Fruit fly (Drosophila melanogaster) whole organism, embryonic: Measurements from ENCODE around the gene CG8236.

Experiments
- CG13894 ChIP-seq: fragments of 200-800 bp; sonication (Bioruptor generic); optimal IDR thresholded peaks from 3 replicates; lab custom pipeline; 2018; ENCODE audit warnings: missing biosample characterization, mild to moderate bottlenecking, missing genetic modification characterization, moderate library complexity
- CG14441 ChIP-seq: fragments of 200-800 bp; sonication (Bioruptor generic); IDR thresholded peaks from 2 replicates; pipeline ENCODE4 v1.3.6; 2022; ENCODE audit warnings: missing biosample characterization, missing genetic modification characterization
- CG15696 ChIP-seq: fragments of 200-800 bp; sonication (Bioruptor generic); optimal IDR thresholded peaks from 2 replicates; lab custom pipeline; 2019; ENCODE audit warnings: missing biosample characterization, mild to moderate bottlenecking, missing genetic modification characterization, moderate library complexity
- CG17612 ChIP-seq: fragments of 200-800 bp; sonication (Bioruptor generic); IDR thresholded peaks from 2 replicates; pipeline ENCODE4 v1.3.6; 2022; ENCODE audit warnings: missing biosample characterization, missing genetic modification characterization
- CG17829 ChIP-seq: fragments of 200-800 bp; optimal IDR thresholded peaks from 2 replicates; lab custom pipeline; 2019; ENCODE audit warnings: missing biosample characterization, mild to moderate bottlenecking, missing genetic modification characterization, moderate library complexity
- CG3065 ChIP-seq: fragments of 200-800 bp; sonication (Bioruptor generic); optimal IDR thresholded peaks from 2 replicates; lab custom pipeline; 2016; ENCODE audit warnings: missing biosample characterization, missing genetic modification characterization
- CG31441 ChIP-seq: fragments of 200-800 bp; sonication (Bioruptor generic); IDR thresholded peaks from 2 replicates; pipeline ENCODE4 v1.3.6; 2022; ENCODE audit warnings: missing biosample characterization, missing genetic modification characterization
- CG3281 ChIP-seq: fragments of 200-800 bp; sonication (Bioruptor generic); optimal IDR thresholded peaks from 3 replicates; lab custom pipeline; 2017; ENCODE audit warnings: missing biosample characterization, mild to moderate bottlenecking, missing genetic modification characterization
- CG3407 ChIP-seq: fragments of 200-800 bp; sonication (Bioruptor generic); optimal IDR thresholded peaks from 2 replicates; lab custom pipeline; 2018; ENCODE audit warnings: missing biosample characterization, mild to moderate bottlenecking, missing genetic modification characterization
- CG34224 ChIP-seq: fragments of 200-800 bp; sonication (Bioruptor generic); IDR thresholded peaks from 3 replicates; pipeline ENCODE4 v1.3.6; 2022; ENCODE audit warnings: missing biosample characterization, missing genetic modification characterization; ENCODE audit not compliant: partially characterized antibody
- CG34422 ChIP-seq: fragments of 200-800 bp; sonication (Bioruptor generic); IDR thresholded peaks from 3 replicates; pipeline ENCODE4 v1.3.6; 2022; ENCODE audit warnings: missing biosample characterization, missing genetic modification characterization
- CG4854 ChIP-seq: fragments of 200-800 bp; sonication (Bioruptor generic); optimal IDR thresholded peaks from 2 replicates; lab custom pipeline; 2016; ENCODE audit warnings: missing biosample characterization, missing genetic modification characterization, inconsistent platforms
- CG6254 ChIP-seq: fragments of 200-800 bp; sonication (Bioruptor generic); optimal IDR thresholded peaks from 3 replicates; lab custom pipeline; 2017; ENCODE audit warnings: mild to moderate bottlenecking, missing biosample characterization, missing genetic modification reagents, missing genetic modification characterization
- CG7839 ChIP-seq: fragments of 200-800 bp; sonication (Bioruptor generic); optimal IDR thresholded peaks from 3 replicates; lab custom pipeline; 2018; ENCODE audit warnings: missing biosample characterization, mild to moderate bottlenecking, missing genetic modification characterization, moderate library complexity
- CG8281 ChIP-seq: fragments of 200-800 bp; sonication (Bioruptor generic); optimal IDR thresholded peaks from 2 replicates; lab custom pipeline; 2018; ENCODE audit warnings: missing biosample characterization, mild to moderate bottlenecking, missing genetic modification characterization, moderate library complexity
- CG9609 ChIP-seq: fragments of 200-800 bp; sonication (Bioruptor generic); optimal IDR thresholded peaks from 3 replicates; lab custom pipeline; 2016; ENCODE audit warnings: missing biosample characterization, missing genetic modification characterization
- CG9727 ChIP-seq: fragments of 200-800 bp; sonication (Bioruptor generic); optimal IDR thresholded peaks from 3 replicates; lab custom pipeline; 2017; ENCODE audit warnings: missing biosample characterization, mild to moderate bottlenecking, missing genetic modification characterization
- D19B ChIP-seq: fragments of 200-800 bp; sonication (Bioruptor generic); optimal IDR thresholded peaks from 2 replicates; lab custom pipeline; 2017; ENCODE audit warnings: missing biosample characterization, mild to moderate bottlenecking, missing genetic modification characterization
- Dek ChIP-seq: fragments of 200-800 bp; sonication (Bioruptor generic); optimal IDR thresholded peaks from 3 replicates; lab custom pipeline; 2019; ENCODE audit warnings: missing biosample characterization, mild to moderate bottlenecking, missing genetic modification characterization, moderate library complexity
- Dll ChIP-seq: fragments of 200-800 bp; sonication (Bioruptor generic); IDR thresholded peaks from 4 replicates; pipeline ENCODE4 v1.3.6; 2022; ENCODE audit warnings: missing biosample characterization, missing genetic modification characterization; ENCODE audit not compliant: partially characterized antibody
- Hmx ChIP-seq: fragments of 200-800 bp; sonication (Bioruptor generic); optimal IDR thresholded peaks from 2 replicates; lab custom pipeline; 2016; ENCODE audit warnings: missing biosample characterization, missing genetic modification characterization
- Nf-YC ChIP-seq: fragments of 200-800 bp; optimal IDR thresholded peaks from 3 replicates; lab custom pipeline; 2019; ENCODE audit warnings: missing biosample characterization, mild to moderate bottlenecking, missing genetic modification characterization, moderate library complexity
- PHDP ChIP-seq: fragments of 200-800 bp; sonication (Bioruptor generic); optimal IDR thresholded peaks from 3 replicates; lab custom pipeline; 2018; ENCODE audit warnings: missing biosample characterization, mild to moderate bottlenecking, missing genetic modification characterization, moderate library complexity
- Pdp1 ChIP-seq, 2 experiments: fragments of 200-800 bp; sonication (Bioruptor generic); optimal IDR thresholded peaks; 3 replicates each; lab custom pipeline; 2016; ENCODE audit warnings: missing biosample characterization in 2 of 2, missing genetic modification characterization in 2 of 2, mild to moderate bottlenecking in 1 of 2, moderate library complexity in 1 of 2
- Ravus ChIP-seq: fragments of 200-800 bp; sonication (Bioruptor generic); IDR thresholded peaks from 2 replicates; pipeline ENCODE4 v1.3.6; 2022; ENCODE audit warnings: missing biosample characterization, missing genetic modification characterization
- Sry-δ ChIP-seq: fragments of 200-800 bp; sonication (Bioruptor generic); optimal IDR thresholded peaks from 2 replicates; lab custom pipeline; 2016; ENCODE audit warnings: missing biosample characterization, missing genetic modification characterization
- Ssrp ChIP-seq: fragments of 200-800 bp; sonication (Bioruptor generic); optimal IDR thresholded peaks from 2 replicates; lab custom pipeline; 2018; ENCODE audit warnings: missing biosample characterization, mild to moderate bottlenecking, missing genetic modification characterization, moderate library complexity
- ac ChIP-seq: fragments of 200-800 bp; sonication (Bioruptor generic); optimal IDR thresholded peaks from 3 replicates; lab custom pipeline; 2017; ENCODE audit warnings: missing biosample characterization, mild to moderate bottlenecking, missing genetic modification characterization
- ara ChIP-seq: fragments of 200-800 bp; sonication (Bioruptor generic); IDR thresholded peaks from 2 replicates; pipeline ENCODE4 v1.3.6; 2022; ENCODE audit warnings: missing biosample characterization, missing genetic modification characterization
- chn ChIP-seq: fragments of 200-800 bp; sonication (Bioruptor generic); optimal IDR thresholded peaks from 2 replicates; lab custom pipeline; 2016; ENCODE audit warnings: missing biosample characterization, missing genetic modification characterization
- dan ChIP-seq: fragments of 200-800 bp; sonication (Bioruptor generic); IDR thresholded peaks from 2 replicates; pipeline ENCODE4 v1.3.6; 2022; ENCODE audit warnings: missing biosample characterization, missing genetic modification characterization
- danr ChIP-seq: fragments of 200-800 bp; sonication (Bioruptor generic); IDR thresholded peaks from 2 replicates; pipeline ENCODE4 v1.3.6; 2022; ENCODE audit warnings: missing biosample characterization, missing genetic modification characterization
- hkb ChIP-seq, 2 experiments: fragments of 200-800 bp in 1 of 2; fragments of >200 bp in 1 of 2; sonication (Bioruptor generic) in 1 of 2; IDR thresholded peaks in 1 of 2; optimal IDR thresholded peaks in 1 of 2; 2 replicates each; pipeline versions ENCODE4 v1.3.6 to Lab custom; 2017 to 2022; ENCODE audit warnings: missing biosample characterization in 1 of 2, missing genetic modification characterization in 1 of 2
- kay ChIP-seq: fragments of 200-800 bp; sonication (Bioruptor generic); optimal IDR thresholded peaks from 2 replicates; lab custom pipeline; 2016; ENCODE audit warnings: missing biosample characterization, missing genetic modification characterization
- nau ChIP-seq: fragments of 200-800 bp; sonication (Bioruptor generic); optimal IDR thresholded peaks from 3 replicates; lab custom pipeline; 2017; ENCODE audit warnings: missing biosample characterization, mild to moderate bottlenecking, missing genetic modification characterization, missing genetic modification reagents
- nerfin-1 ChIP-seq: fragments of 200-800 bp; sonication (Bioruptor generic); optimal IDR thresholded peaks from 3 replicates; lab custom pipeline; 2019; ENCODE audit warnings: missing biosample characterization, mild to moderate bottlenecking, missing genetic modification characterization, moderate library complexity
- p53 ChIP-seq: fragments of 200-800 bp; sonication (Bioruptor generic); optimal IDR thresholded peaks from 2 replicates; lab custom pipeline; 2016; ENCODE audit warnings: missing biosample characterization, missing genetic modification characterization
- pnt ChIP-seq: fragments of 200-800 bp; sonication (Bioruptor generic); optimal IDR thresholded peaks from 3 replicates; lab custom pipeline; 2016; ENCODE audit warnings: missing biosample characterization, missing genetic modification characterization
- pum ChIP-seq: fragments of 200-800 bp; sonication (Bioruptor generic); optimal IDR thresholded peaks from 2 replicates; lab custom pipeline; 2016; ENCODE audit warnings: missing biosample characterization, missing genetic modification characterization
- ranshi ChIP-seq: fragments of 200-800 bp; sonication (Bioruptor generic); IDR thresholded peaks from 2 replicates; pipeline ENCODE4 v1.3.6; 2022; ENCODE audit warnings: missing biosample characterization, missing genetic modification characterization
- row ChIP-seq: fragments of 200-800 bp; sonication (Bioruptor generic); IDR thresholded peaks from 3 replicates; pipeline ENCODE4 v1.3.6; 2022; ENCODE audit warnings: missing biosample characterization, missing genetic modification characterization
- salm ChIP-seq: fragments of 200-800 bp; sonication (Bioruptor generic); optimal IDR thresholded peaks from 2 replicates; lab custom pipeline; 2018; ENCODE audit warnings: missing biosample characterization, mild to moderate bottlenecking, missing genetic modification characterization
- sc ChIP-seq, 3 experiments: fragments of >200 bp in 2 of 3; fragments of 200-800 bp in 1 of 3; sonication (Bioruptor generic) in 1 of 3; optimal IDR thresholded peaks; 2 replicates in 2 of 3; 3 replicates in 1 of 3; lab custom pipeline; 2017; ENCODE audit warnings: mild to moderate bottlenecking in 1 of 3, missing biosample characterization in 1 of 3, missing genetic modification characterization in 1 of 3, missing genetic modification reagents in 1 of 3
- scrt ChIP-seq: fragments of 200-800 bp; sonication (Bioruptor generic); optimal IDR thresholded peaks from 2 replicates; lab custom pipeline; 2018; ENCODE audit warnings: missing biosample characterization, mild to moderate bottlenecking, missing genetic modification characterization, moderate library complexity
- sna ChIP-seq: fragments of 200-800 bp; sonication (Bioruptor generic); IDR thresholded peaks from 2 replicates; pipeline ENCODE4 v1.3.6; 2022; ENCODE audit warnings: missing biosample characterization, missing genetic modification characterization; ENCODE audit not compliant: partially characterized antibody
- vfl ChIP-seq: fragments of 200-800 bp; sonication (Bioruptor generic); optimal IDR thresholded peaks from 2 replicates; lab custom pipeline; 2016; ENCODE audit warnings: missing biosample characterization, missing genetic modification characterization
- zfh1 ChIP-seq: fragments of 200-800 bp; sonication (Bioruptor generic); IDR thresholded peaks from 3 replicates; pipeline ENCODE4 v1.3.6; 2022; ENCODE audit warnings: missing biosample characterization, missing genetic modification characterization

Gene CG8236

DNA sequence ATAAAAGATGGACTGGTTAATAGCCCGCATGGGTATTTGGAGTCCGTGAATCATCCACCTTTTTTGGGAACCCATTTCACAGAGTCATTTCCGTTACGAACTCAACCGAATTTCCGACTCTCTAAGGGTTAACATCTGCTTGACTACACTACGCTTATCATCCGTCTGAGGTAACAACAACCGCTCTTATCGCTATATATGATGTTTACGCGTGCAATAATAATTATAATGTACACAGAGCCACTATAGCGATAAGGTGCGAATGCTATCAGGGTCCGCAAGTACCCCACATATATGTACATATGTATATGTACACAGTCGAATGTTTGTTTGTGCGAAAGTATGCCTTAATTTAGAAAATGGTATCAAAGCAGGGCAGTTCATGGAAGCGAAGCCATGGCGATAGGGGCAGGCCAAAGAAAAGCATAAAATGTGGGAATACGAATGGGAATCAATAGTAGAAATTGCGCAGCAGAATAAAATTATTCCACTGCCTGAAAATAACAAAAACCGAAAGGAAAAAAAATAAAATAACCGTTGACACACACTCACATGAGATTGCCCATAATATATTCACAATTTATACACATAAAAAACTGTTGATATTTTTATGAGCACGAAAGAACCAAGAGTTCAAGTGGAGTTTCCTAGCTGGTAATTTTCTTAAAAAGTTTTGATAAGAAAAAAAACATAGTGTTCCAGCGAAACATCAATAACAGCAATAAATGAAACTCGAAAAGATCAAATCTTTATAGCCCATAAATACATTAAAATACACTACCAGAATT lies 41.4 kb downstream of the CG8236 start (continued):
- TF ChIP-seq Pdp1 (GFP tag; optimal IDR thresholded peaks at IDR 0.05; lab: Kevin White, UChicago) (peak in 1 of 2 experiments; percentile 95), Sry-δ (GFP tag; lab: Kevin White, UChicago) (peak; percentile 15), CG8281 (tag; lab: Kevin White, UChicago) (peak; percentile 71), hkb (optimal IDR thresholded peaks at IDR 0.05; lab: Kevin White, UChicago) (no peak), hkb (GFP tag; IDR thresholded peaks at IDR 0.05; lab: Robert Waterston, UW) (peak; percentile 89), scrt (peak; percentile 73), CG31441 (peak; percentile 14; the same call in 1 of the 2 replicates), Dll (no peak), CG7839 (peak; percentile 75), nau (peak; percentile 88), kay (GFP tag; lab: Kevin White, UChicago) (peak; percentile 43), row (GFP tag; lab: Robert Waterston, UW) (no peak; the same call in 2 of the 3 replicates), salm (tag; lab: Kevin White, UChicago) (peak; percentile 95), D19B (GFP tag; lab: Kevin White, UChicago) (no peak), zfh1 (GFP tag; lab: Robert Waterston, UW) (peak; percentile 66), Ssrp (tag; lab: Kevin White, UChicago) (no peak), ac (GFP tag; lab: Kevin White, UChicago) (peak; percentile 88), ranshi (peak; percentile 78; the same call in 1 of the 2 replicates), CG17829 (peak; percentile 13), CG3407 (GFP tag; lab: Kevin White, UChicago) (peak; percentile 93), p53 (GFP tag; lab: Kevin White, UChicago) (peak; percentile 62), Dek (tag; lab: Kevin White, UChicago) (peak; percentile 65), PHDP (tag; lab: Kevin White, UChicago) (peak; percentile 92), sna (GFP tag; lab: Robert Waterston, UW) (no peak), CG14441 (peak; percentile 66), Ravus (GFP tag; lab: Robert Waterston, UW) (0 out of 2 replicates have a peak, but pooled peaks have one; percentile 0), danr (GFP tag; lab: Robert Waterston, UW) (peak; percentile 48; the same call in 1 of the 2 replicates), sc (optimal IDR thresholded peaks at IDR 0.05; lab: Kevin White, UChicago) (no peak), sc (GFP tag; optimal IDR thresholded peaks at IDR 0.05; lab: Kevin White, UChicago) (peak; percentile 84), CG15696 (tag; lab: Kevin White, UChicago) (peak; percentile 89), CG9609 (GFP tag; lab: Kevin White, UChicago) (peak; percentile 39), CG4854 (GFP tag; lab: Kevin White, UChicago) (peak; percentile 87), pnt (peak; percentile 63), vfl (GFP tag; lab: Kevin White, UChicago) (peak; percentile 73), pum (GFP tag; lab: Kevin White, UChicago) (peak; percentile 23), CG3281 (GFP tag; lab: Kevin White, UChicago) (peak; percentile 70), ara (GFP tag; lab: Robert Waterston, UW) (peak; percentile 87), Hmx (GFP tag; lab: Kevin White, UChicago) (no peak), CG34422 (GFP tag; lab: Robert Waterston, UW) (peak; percentile 33; the same call in 1 of the 3 replicates), CG6254 (GFP tag; lab: Kevin White, UChicago) (peak; percentile 81), dan (GFP tag; lab: Robert Waterston, UW) (no peak), nerfin-1 (peak; percentile 85), CG9727 (peak; percentile 77), CG17612 (GFP tag; lab: Robert Waterston, UW) (no peak; the same call in 1 of the 2 replicates), CG13894 (tag; lab: Kevin White, UChicago) (peak; percentile 98), Nf-YC (tag; lab: Kevin White, UChicago) (peak; percentile 67), chn (GFP tag; lab: Kevin White, UChicago) (peak; percentile 38), CG34224 (no peak), CG3065 (GFP tag; lab: Kevin White, UChicago) (peak; percentile 71)
